Fruit fly (Drosophila melanogaster) whole organism, embryonic: ENCODE results near the gene hgo.

ENCODE experiments used
- Awh ChIP-seq: fragments of 200-800 bp; sonication (Bioruptor generic); IDR thresholded peaks from 2 replicates; pipeline ENCODE4, ENCODE4 v1.3.6; 2022; ENCODE audit warnings: missing biosample characterization, missing genetic modification characterization
- CG2116 ChIP-seq: fragments of 200-800 bp; sonication (Bioruptor generic); optimal IDR thresholded peaks from 3 replicates; lab custom pipeline; 2018; ENCODE audit warnings: missing biosample characterization, mild to moderate bottlenecking, missing genetic modification characterization
- CG4360 ChIP-seq: fragments of 200-800 bp; sonication (Bioruptor generic); IDR thresholded peaks from 2 replicates; pipeline ENCODE4 v1.3.6; 2022; ENCODE audit warnings: missing biosample characterization, missing genetic modification characterization
- CG6765 ChIP-seq: fragments of 200-800 bp; sonication (Bioruptor generic); optimal IDR thresholded peaks from 3 replicates; lab custom pipeline; 2017; ENCODE audit warnings: missing biosample characterization, mild to moderate bottlenecking, missing genetic modification characterization
- CG8478 ChIP-seq: fragments of >200 bp; optimal IDR thresholded peaks from 2 replicates; lab custom pipeline; 2018
- Eip74EF ChIP-seq, 2 experiments: fragments of 200-800 bp in 1 of 2; fragments of >200 bp in 1 of 2; sonication (Bioruptor generic) in 1 of 2; optimal IDR thresholded peaks; 2 replicates each; lab custom pipeline; 2017 to 2019; ENCODE audit warnings: missing biosample characterization in 2 of 2, missing genetic modification characterization in 2 of 2, mild to moderate bottlenecking in 1 of 2, moderate library complexity in 1 of 2
- bigmax ChIP-seq: fragments of 200-800 bp; sonication (Bioruptor generic); optimal IDR thresholded peaks from 2 replicates; lab custom pipeline; 2018; ENCODE audit warnings: missing biosample characterization, mild to moderate bottlenecking, missing genetic modification characterization
- bowl ChIP-seq: fragments of 200-800 bp; sonication (Bioruptor generic); IDR thresholded peaks from 2 replicates; pipeline ENCODE4 v1.3.6; 2022; ENCODE audit warnings: missing biosample characterization, missing genetic modification characterization
- chn ChIP-seq: fragments of 200-800 bp; sonication (Bioruptor generic); optimal IDR thresholded peaks from 2 replicates; lab custom pipeline; 2016; ENCODE audit warnings: missing biosample characterization, missing genetic modification characterization
- crc ChIP-seq: fragments of 200-800 bp; sonication (Bioruptor generic); optimal IDR thresholded peaks from 2 replicates; lab custom pipeline; 2016; ENCODE audit warnings: missing biosample characterization, missing genetic modification characterization
- luna ChIP-seq: fragments of 200-800 bp; sonication (Bioruptor generic); optimal IDR thresholded peaks from 2 replicates; lab custom pipeline; 2016; ENCODE audit warnings: missing biosample characterization, missing genetic modification characterization
- psq ChIP-seq: fragments of 200-800 bp; sonication (Bioruptor generic); optimal IDR thresholded peaks from 2 replicates; lab custom pipeline; 2017; ENCODE audit warnings: missing biosample characterization, missing genetic modification characterization
- salm ChIP-seq: fragments of 200-800 bp; sonication (Bioruptor generic); optimal IDR thresholded peaks from 2 replicates; lab custom pipeline; 2018; ENCODE audit warnings: missing biosample characterization, mild to moderate bottlenecking, missing genetic modification characterization

DNA sequence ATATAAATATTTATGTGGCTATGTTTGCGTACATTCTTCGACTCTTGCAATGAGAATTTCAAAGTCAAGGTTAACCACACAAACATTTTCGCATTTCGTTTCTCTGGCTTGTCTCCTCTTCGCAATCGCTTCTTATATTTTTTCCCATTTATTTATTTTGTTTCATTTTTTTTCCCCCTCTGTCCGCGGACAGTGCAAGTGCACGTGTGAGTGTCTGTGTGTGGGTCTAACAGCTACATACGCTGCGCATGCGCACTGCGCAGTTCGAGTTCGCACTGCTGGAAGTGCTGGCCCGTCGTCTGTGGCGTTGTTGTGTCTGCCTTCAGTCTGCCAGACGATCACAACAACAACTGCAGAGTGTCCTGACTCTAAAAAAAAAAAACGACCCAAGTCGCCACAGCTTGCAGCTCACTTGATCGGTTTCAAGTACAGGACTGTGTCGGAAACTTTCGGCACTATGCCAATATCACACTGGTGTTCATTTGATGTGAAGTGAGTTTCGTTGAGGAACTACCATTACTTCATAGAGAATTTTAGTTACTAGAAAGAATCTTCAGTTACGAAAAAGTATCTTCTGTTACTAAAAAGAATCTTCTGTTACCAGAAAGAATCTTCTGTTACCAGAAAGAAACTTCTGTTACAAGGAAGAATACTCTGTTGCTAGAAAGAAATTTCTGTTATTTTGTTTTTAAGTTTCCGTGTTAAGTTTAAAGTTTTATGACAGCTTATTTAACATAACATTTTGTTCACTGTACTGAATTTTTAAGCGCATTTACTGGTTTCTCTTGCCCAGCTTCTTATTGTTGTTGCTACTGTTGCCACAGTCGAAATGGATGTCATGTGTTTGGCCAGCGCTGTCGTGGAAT, 39.4 kb downstream of the hgo start:
- no peak for TF ChIP-seq Eip74EF (GFP tag; optimal IDR thresholded peaks at IDR 0.05; lab: Kevin White, UChicago)
- no peak for TF ChIP-seq psq (GFP tag; lab: Kevin White, UChicago)
- no peak for TF ChIP-seq bowl (GFP tag; lab: Robert Waterston, UW)
- no peak for TF ChIP-seq luna
- TF ChIP-seq CG6765 (GFP tag; lab: Kevin White, UChicago): no peak
- TF ChIP-seq salm: no peak
- TF ChIP-seq crc: no peak
- no peak for TF ChIP-seq Awh (GFP tag; lab: Robert Waterston, UW)
- TF ChIP-seq CG4360 (GFP tag; lab: Robert Waterston, UW): peak; percentile 57; the same call in 1 of the 2 replicates
- TF ChIP-seq CG8478 (lab: Kevin White, UChicago): no peak
- no peak for TF ChIP-seq CG2116
- TF ChIP-seq bigmax (GFP tag; lab: Kevin White, UChicago): no peak
- no peak for TF ChIP-seq chn (GFP tag; lab: Kevin White, UChicago)
